Fruit fly (Drosophila melanogaster) whole organism, prepupa: ENCODE measurements around the gene CG17996.
A peak's percentile ranks its signal among the peaks of the same experiment; 100 is the strongest.

Experiments
- Blimp-1 ChIP-seq: fragments of 200-800 bp; sonication (Bioruptor generic); optimal IDR thresholded peaks from 3 replicates; lab custom pipeline; 2017; ENCODE audit warnings: missing biosample characterization, missing genetic modification characterization, mild to moderate bottlenecking, moderate library complexity, missing genetic modification reagents
- CG10631 ChIP-seq: fragments of 200-800 bp; sonication (Bioruptor generic); optimal IDR thresholded peaks from 2 replicates; lab custom pipeline; 2016; ENCODE audit warnings: missing biosample characterization, missing genetic modification characterization
- CG11294 ChIP-seq: fragments of 200-800 bp; sonication (Bioruptor generic); IDR thresholded peaks from 2 replicates; pipeline ENCODE4 v1.3.6; 2022; ENCODE audit warnings: missing biosample characterization, missing genetic modification characterization
- CG11762 ChIP-seq: fragments of 200-800 bp; sonication (Bioruptor generic); optimal IDR thresholded peaks from 3 replicates; lab custom pipeline; 2016; ENCODE audit warnings: missing biosample characterization, missing genetic modification characterization; ENCODE audit not compliant: insufficient read depth
- CG11902 ChIP-seq: fragments of 200-800 bp; sonication (Bioruptor generic); optimal IDR thresholded peaks from 3 replicates; lab custom pipeline; 2016; ENCODE audit warnings: missing biosample characterization, missing genetic modification characterization
- CG15336 ChIP-seq: fragments of 200-800 bp; sonication (Bioruptor generic); IDR thresholded peaks from 2 replicates; pipeline ENCODE4 v1.3.6; 2022; ENCODE audit warnings: missing biosample characterization, missing genetic modification characterization
- CG1621 ChIP-seq: fragments of 200-800 bp; sonication (Bioruptor generic); optimal IDR thresholded peaks from 3 replicates; lab custom pipeline; 2018; ENCODE audit warnings: missing biosample characterization, mild to moderate bottlenecking, missing genetic modification characterization
- CG16779 ChIP-seq: fragments of 200-800 bp; sonication (Bioruptor generic); optimal IDR thresholded peaks from 3 replicates; lab custom pipeline; 2017; ENCODE audit warnings: missing biosample characterization, mild to moderate bottlenecking, missing genetic modification characterization
- CG3032 ChIP-seq: fragments of 200-800 bp; optimal IDR thresholded peaks from 2 replicates; lab custom pipeline; 2019; ENCODE audit warnings: missing biosample characterization, mild to moderate bottlenecking, missing genetic modification characterization, moderate library complexity
- CG31627 ChIP-seq: fragments of 200-800 bp; sonication (Bioruptor generic); optimal IDR thresholded peaks from 3 replicates; lab custom pipeline; 2016; ENCODE audit warnings: missing biosample characterization, missing genetic modification characterization
- CG34406 ChIP-seq: fragments of 200-800 bp; sonication (Bioruptor generic); optimal IDR thresholded peaks from 3 replicates; lab custom pipeline; 2016; ENCODE audit warnings: missing biosample characterization, missing genetic modification characterization
- CG3919 ChIP-seq: fragments of 200-800 bp; sonication (Bioruptor generic); optimal IDR thresholded peaks from 3 replicates; lab custom pipeline; 2016; ENCODE audit warnings: missing biosample characterization, missing genetic modification characterization
- CG6163 ChIP-seq: fragments of 200-800 bp; sonication (Bioruptor generic); IDR thresholded peaks from 3 replicates; pipeline ENCODE4 v1.3.6; 2022; ENCODE audit warnings: missing biosample characterization, missing genetic modification characterization
- CG6808 ChIP-seq: fragments of 200-800 bp; sonication (Bioruptor generic); optimal IDR thresholded peaks from 3 replicates; lab custom pipeline; 2017; ENCODE audit warnings: missing biosample characterization, missing genetic modification characterization, mild to moderate bottlenecking, moderate library complexity, missing genetic modification reagents
- CG6854 ChIP-seq: fragments of 200-800 bp; sonication (Bioruptor generic); optimal IDR thresholded peaks from 2 replicates; lab custom pipeline; 2017; ENCODE audit warnings: missing biosample characterization, mild to moderate bottlenecking, missing genetic modification characterization
- CG7368 ChIP-seq: fragments of 200-800 bp; sonication (Bioruptor generic); optimal IDR thresholded peaks from 3 replicates; lab custom pipeline; 2016; ENCODE audit warnings: missing biosample characterization, missing genetic modification characterization
- CG8119 ChIP-seq: fragments of 200-800 bp; sonication (Bioruptor generic); IDR thresholded peaks from 3 replicates; pipeline ENCODE4 v1.3.6; 2022; ENCODE audit warnings: missing biosample characterization, missing genetic modification characterization
- CG8319 ChIP-seq: fragments of 200-800 bp; sonication (Bioruptor generic); optimal IDR thresholded peaks from 3 replicates; lab custom pipeline; 2016; ENCODE audit warnings: missing biosample characterization, missing genetic modification characterization
- CG8632 ChIP-seq: fragments of 200-800 bp; sonication (Bioruptor generic); optimal IDR thresholded peaks from 3 replicates; lab custom pipeline; 2016; ENCODE audit warnings: missing biosample characterization, missing genetic modification characterization
- CG9139 ChIP-seq: fragments of 200-800 bp; sonication (Bioruptor generic); optimal IDR thresholded peaks from 3 replicates; lab custom pipeline; 2017; ENCODE audit warnings: missing biosample characterization, mild to moderate bottlenecking, missing genetic modification characterization
- Eip78C ChIP-seq: fragments of 200-800 bp; sonication (Bioruptor generic); peaks from one replicate; lab custom pipeline; 2016; ENCODE audit warnings: missing biosample characterization, missing genetic modification characterization
- Ets21C ChIP-seq: fragments of 200-800 bp; sonication (Bioruptor generic); optimal IDR thresholded peaks from 3 replicates; lab custom pipeline; 2016; ENCODE audit warnings: missing biosample characterization, missing genetic modification characterization
- Ets96B ChIP-seq: fragments of 200-800 bp; optimal IDR thresholded peaks from 2 replicates; lab custom pipeline; 2019; ENCODE audit warnings: missing biosample characterization, mild to moderate bottlenecking, missing genetic modification characterization, moderate library complexity
- Gug ChIP-seq: fragments of 200-800 bp; sonication (Bioruptor generic); IDR thresholded peaks from 2 replicates; pipeline ENCODE4 v1.3.6; 2022; ENCODE audit warnings: missing biosample characterization, missing genetic modification characterization
- Hr39 ChIP-seq: fragments of 200-800 bp; sonication (Bioruptor generic); optimal IDR thresholded peaks from 2 replicates; lab custom pipeline; 2016; ENCODE audit warnings: missing biosample characterization, missing genetic modification characterization
- Lpt ChIP-seq: fragments of 200-800 bp; sonication (Bioruptor generic); optimal IDR thresholded peaks from 3 replicates; lab custom pipeline; 2016; ENCODE audit warnings: missing biosample characterization, missing genetic modification characterization
- Met ChIP-seq: fragments of 200-800 bp; sonication (Bioruptor generic); optimal IDR thresholded peaks from 3 replicates; lab custom pipeline; 2016; ENCODE audit warnings: missing biosample characterization, missing genetic modification characterization
- OdsH ChIP-seq: fragments of 200-800 bp; sonication (Bioruptor generic); optimal IDR thresholded peaks from 3 replicates; lab custom pipeline; 2016; ENCODE audit warnings: missing biosample characterization, missing genetic modification characterization
- Smox ChIP-seq: fragments of 200-800 bp; sonication (Bioruptor generic); optimal IDR thresholded peaks from 3 replicates; lab custom pipeline; 2016; ENCODE audit warnings: missing biosample characterization, missing genetic modification characterization
- Sox102F ChIP-seq: fragments of 200-800 bp; sonication (Bioruptor generic); optimal IDR thresholded peaks from 2 replicates; lab custom pipeline; 2016; ENCODE audit warnings: missing biosample characterization, mild to moderate bottlenecking, missing genetic modification characterization
- Sox14 ChIP-seq: fragments of 200-800 bp; sonication (Bioruptor generic); optimal IDR thresholded peaks from 3 replicates; lab custom pipeline; 2016; ENCODE audit warnings: missing biosample characterization, missing genetic modification characterization
- Sox15 ChIP-seq: fragments of 200-800 bp; sonication (Bioruptor generic); optimal IDR thresholded peaks from 3 replicates; lab custom pipeline; 2016; ENCODE audit warnings: missing biosample characterization, missing genetic modification characterization
- cyc ChIP-seq: fragments of 200-800 bp; sonication (Bioruptor generic); optimal IDR thresholded peaks from 3 replicates; lab custom pipeline; 2016; ENCODE audit warnings: missing biosample characterization, missing genetic modification characterization
- dsx ChIP-seq: fragments of 200-800 bp; optimal IDR thresholded peaks from 3 replicates; lab custom pipeline; 2019; ENCODE audit warnings: missing biosample characterization, mild to moderate bottlenecking, missing genetic modification characterization, moderate library complexity; ENCODE audit not compliant: poor library complexity, severe bottlenecking
- eg ChIP-seq: fragments of 200-800 bp; sonication (Bioruptor generic); IDR thresholded peaks from 3 replicates; pipeline ENCODE4 v1.3.6; 2022; ENCODE audit warnings: missing biosample characterization, missing genetic modification characterization
- esn ChIP-seq: fragments of 200-800 bp; sonication (Bioruptor generic); optimal IDR thresholded peaks from 2 replicates; lab custom pipeline; 2016; ENCODE audit warnings: missing biosample characterization, mild to moderate bottlenecking, missing genetic modification characterization, moderate library complexity
- fd59A ChIP-seq: fragments of 200-800 bp; sonication (Bioruptor generic); optimal IDR thresholded peaks from 2 replicates; lab custom pipeline; 2017; ENCODE audit warnings: missing biosample characterization, mild to moderate bottlenecking, missing genetic modification characterization, missing genetic modification reagents
- fkh ChIP-seq: fragments of 200-800 bp; sonication (Bioruptor generic); optimal IDR thresholded peaks from 3 replicates; lab custom pipeline; 2017; ENCODE audit warnings: missing biosample characterization, mild to moderate bottlenecking, missing genetic modification characterization, moderate library complexity
- net ChIP-seq: fragments of 200-800 bp; sonication (Bioruptor generic); optimal IDR thresholded peaks from 3 replicates; lab custom pipeline; 2016; ENCODE audit warnings: missing biosample characterization, missing genetic modification characterization
- salr ChIP-seq, 2 experiments: fragments of 200-800 bp; sonication (Bioruptor generic); optimal IDR thresholded peaks; 3 replicates each; lab custom pipeline; 2016 to 2018; ENCODE audit warnings: missing biosample characterization in 2 of 2, missing genetic modification characterization in 2 of 2, mild to moderate bottlenecking in 1 of 2
- spab ChIP-seq: fragments of 200-800 bp; sonication (Bioruptor generic); optimal IDR thresholded peaks from 2 replicates; lab custom pipeline; 2017; ENCODE audit warnings: missing biosample characterization, mild to moderate bottlenecking, missing genetic modification characterization, missing genetic modification reagents
- ss ChIP-seq, 2 experiments: fragments of 200-800 bp; sonication (Bioruptor generic); optimal IDR thresholded peaks; 2 replicates in 1 of 2; 3 replicates in 1 of 2; lab custom pipeline; 2017 to 2018; ENCODE audit warnings: mild to moderate bottlenecking in 2 of 2, missing biosample characterization in 2 of 2, missing genetic modification characterization in 2 of 2, moderate library complexity in 1 of 2
- svp ChIP-seq: fragments of 200-800 bp; sonication (Bioruptor generic); peaks from one replicate; lab custom pipeline; 2016; ENCODE audit warnings: missing biosample characterization, missing genetic modification characterization
- topi ChIP-seq: fragments of 200-800 bp; sonication (Bioruptor generic); optimal IDR thresholded peaks from 3 replicates; lab custom pipeline; 2016; ENCODE audit warnings: missing biosample characterization, missing genetic modification characterization
- vri ChIP-seq: fragments of 200-800 bp; sonication (Bioruptor generic); optimal IDR thresholded peaks from 3 replicates; lab custom pipeline; 2016; ENCODE audit warnings: missing biosample characterization, mild to moderate bottlenecking, missing genetic modification characterization

The CG17996 gene

dm6 chr2L:16687863-16688262, 43.0 kb downstream of the CG17996 start (continued):
- peak; percentile 30 for TF ChIP-seq CG7368
- TF ChIP-seq Hr39 (GFP tag; lab: Kevin White, UChicago): no peak
- TF ChIP-seq Ets21C (GFP tag; lab: Kevin White, UChicago): no peak
- peak; percentile 68 for TF ChIP-seq Ets96B (tag; lab: Kevin White, UChicago)
- peak; percentile 64 for TF ChIP-seq Sox14 (GFP tag; lab: Kevin White, UChicago)
- TF ChIP-seq CG3032 (tag; lab: Kevin White, UChicago): peak; percentile 69
- no peak for TF ChIP-seq Blimp-1 (GFP tag; lab: Kevin White, UChicago)
- no peak for TF ChIP-seq CG8319 (GFP tag; lab: Kevin White, UChicago)
- no peak for TF ChIP-seq cyc (GFP tag; lab: Kevin White, UChicago)
- peak; percentile 25 for TF ChIP-seq topi (GFP tag; lab: Kevin White, UChicago)
- peak; percentile 87 for TF ChIP-seq CG8119
- TF ChIP-seq Met: no peak
- no peak for TF ChIP-seq Smox (GFP tag; lab: Kevin White, UChicago)
- no peak for TF ChIP-seq CG31627 (GFP tag; lab: Kevin White, UChicago)
- TF ChIP-seq CG1621 (tag; lab: Kevin White, UChicago): peak; percentile 47
- TF ChIP-seq CG11762 (GFP tag; lab: Kevin White, UChicago): peak; percentile 24
- TF ChIP-seq Eip78C (GFP tag; lab: Kevin White, UChicago): peak; percentile 94
- TF ChIP-seq Sox102F (GFP tag; lab: Kevin White, UChicago): no peak
- peak; percentile 27 to 67 for TF ChIP-seq salr (GFP tag; optimal IDR thresholded peaks at IDR 0.05; lab: Kevin White, UChicago)
- peak; percentile 52 for TF ChIP-seq CG34406 (GFP tag; lab: Kevin White, UChicago)
- TF ChIP-seq Gug (GFP tag; lab: Robert Waterston, UW): peak; percentile 25; the same call in 1 of the 2 replicates

DNA sequence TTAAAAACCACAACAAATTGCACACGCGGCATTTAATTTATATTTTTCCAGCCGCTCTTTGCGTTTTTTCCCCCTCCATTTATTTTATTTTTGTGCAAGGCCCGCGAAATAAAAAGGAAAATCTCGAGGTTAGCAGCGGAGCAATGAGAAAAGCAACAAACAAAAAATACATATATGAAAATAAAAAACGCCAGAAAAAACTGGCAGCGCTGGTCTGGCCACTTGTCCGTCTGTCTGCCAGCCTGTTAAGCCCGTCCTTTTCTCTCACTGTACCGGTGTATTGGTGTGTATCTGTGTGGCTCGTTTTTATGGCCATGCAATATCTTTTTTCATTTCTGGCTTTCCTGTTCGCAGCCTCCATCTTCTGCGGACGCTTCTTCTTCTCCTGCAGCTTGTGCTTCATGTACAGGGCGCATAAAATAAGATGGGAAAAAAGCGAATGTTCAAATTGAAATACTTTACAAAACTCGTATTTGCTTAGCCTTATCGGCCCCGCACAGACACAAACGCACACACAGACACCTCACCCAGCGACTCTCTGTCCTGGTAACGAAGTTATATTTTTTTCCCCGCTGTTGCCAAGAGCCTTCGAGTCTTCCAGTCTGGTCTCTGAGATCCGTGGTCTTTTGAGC, 44.3 kb downstream of the CG17996 start:
- peak; percentile 17 for TF ChIP-seq OdsH (GFP tag; lab: Kevin White, UChicago)
- peak; percentile 37 for TF ChIP-seq fd59A (GFP tag; lab: Kevin White, UChicago)
- TF ChIP-seq Sox102F (GFP tag; lab: Kevin White, UChicago): peak; percentile 59
- TF ChIP-seq CG11294 (GFP tag; lab: Robert Waterston, UW): 0 out of 2 replicates have a peak, but pooled peaks have one; percentile 27
- TF ChIP-seq Smox (GFP tag; lab: Kevin White, UChicago): peak; percentile 27
- peak; percentile 18 for TF ChIP-seq Hr39 (GFP tag; lab: Kevin White, UChicago)
- no peak for TF ChIP-seq CG11762 (GFP tag; lab: Kevin White, UChicago)
- peak; percentile 70 for TF ChIP-seq CG1621 (tag; lab: Kevin White, UChicago)
- TF ChIP-seq Gug (GFP tag; lab: Robert Waterston, UW): peak; percentile 41; the same call in 1 of the 2 replicates
- TF ChIP-seq CG31627 (GFP tag; lab: Kevin White, UChicago): peak; percentile 11
- peak; percentile 88 to 90 for TF ChIP-seq ss (GFP tag; optimal IDR thresholded peaks at IDR 0.05; lab: Kevin White, UChicago)
- peak; percentile 28 for TF ChIP-seq CG8319 (GFP tag; lab: Kevin White, UChicago)
- peak; percentile 11 for TF ChIP-seq cyc (GFP tag; lab: Kevin White, UChicago)
- peak; percentile 89 for TF ChIP-seq eg (GFP tag; lab: Robert Waterston, UW)
- TF ChIP-seq salr (GFP tag; optimal IDR thresholded peaks at IDR 0.05; lab: Kevin White, UChicago): peak; percentile 29 to 44
- TF ChIP-seq Ets21C (GFP tag; lab: Kevin White, UChicago): no peak
- peak; percentile 64 for TF ChIP-seq svp (GFP tag; lab: Kevin White, UChicago)
- TF ChIP-seq Sox15: no peak
- peak; percentile 18 for TF ChIP-seq esn (GFP tag; lab: Kevin White, UChicago)
- TF ChIP-seq topi (GFP tag; lab: Kevin White, UChicago): peak; percentile 29
- TF ChIP-seq net: peak; percentile 70
- TF ChIP-seq CG15336 (GFP tag; lab: Robert Waterston, UW): peak; percentile 79
- peak; percentile 65 for TF ChIP-seq CG3032 (tag; lab: Kevin White, UChicago)
- TF ChIP-seq fkh (GFP tag; lab: Kevin White, UChicago): no peak
- peak; percentile 72 for TF ChIP-seq dsx
- peak; percentile 79 for TF ChIP-seq Lpt
- TF ChIP-seq CG16779 (tag; lab: Kevin White, UChicago): peak; percentile 78
- no peak for TF ChIP-seq CG34406 (GFP tag; lab: Kevin White, UChicago)
- TF ChIP-seq CG8632 (GFP tag; lab: Kevin White, UChicago): peak; percentile 24
- TF ChIP-seq CG6854 (GFP tag; lab: Kevin White, UChicago): peak; percentile 82
- peak; percentile 38 for TF ChIP-seq CG10631 (GFP tag; lab: Kevin White, UChicago)
- TF ChIP-seq CG6163 (GFP tag; lab: Robert Waterston, UW): peak; percentile 80
- TF ChIP-seq CG3919: peak; percentile 62
- peak; percentile 83 for TF ChIP-seq CG6808 (GFP tag; lab: Kevin White, UChicago)
- TF ChIP-seq CG11902: no peak
- peak; percentile 56 for TF ChIP-seq Blimp-1 (GFP tag; lab: Kevin White, UChicago)
- peak; percentile 51 for TF ChIP-seq vri (GFP tag; lab: Kevin White, UChicago)
- TF ChIP-seq Sox14 (GFP tag; lab: Kevin White, UChicago): peak; percentile 53
- peak; percentile 23 for TF ChIP-seq CG7368
- peak; percentile 60 for TF ChIP-seq spab
- peak; percentile 84 for TF ChIP-seq CG9139 (GFP tag; lab: Kevin White, UChicago)
